Fruit fly (Drosophila melanogaster): ENCODE measurements around the gene Naa30A.

Naa30A gene

dm6 chrX:1370104-1370802 is 28.3 kb downstream of the Naa30A start, which contains the start of gene ssx (continued):
- TF ChIP-seq CG4404 (GFP tag; IDR thresholded peaks at IDR 0.05) (0 out of 2 replicates have a peak, but pooled peaks have one; percentile 13), Lim3 (GFP tag; IDR thresholded peaks at IDR 0.05) (no peak), CG12299 (tag; optimal IDR thresholded peaks at IDR 0.05) (no peak), lbe (GFP tag; optimal IDR thresholded peaks at IDR 0.05) (peak; percentile 9), NC2β (GFP tag; optimal IDR thresholded peaks at IDR 0.05) (peak; percentile 6), CG3281 (GFP tag; optimal IDR thresholded peaks at IDR 0.05) (no peak), lov (optimal IDR thresholded peaks at IDR 0.05) (no peak), lov (GFP tag; IDR thresholded peaks at IDR 0.05) (no peak), Bteb2 (GFP tag; optimal IDR thresholded peaks at IDR 0.05) (peak; percentile 22), nmo (GFP tag; optimal IDR thresholded peaks at IDR 0.05) (peak; percentile 19), CG31224 (GFP tag; IDR thresholded peaks at IDR 0.05) (no peak), CG11695 (GFP tag; IDR thresholded peaks at IDR 0.05) (0 out of 3 replicates have a peak, but pooled peaks have one; percentile 32), nau (GFP tag; optimal IDR thresholded peaks at IDR 0.05) (no peak), bbx (GFP tag; IDR thresholded peaks at IDR 0.05; ENCODE audit: partially characterized antibody) (peak; percentile 79), Vsx1 (GFP tag; optimal IDR thresholded peaks at IDR 0.05) (no peak), CG1647 (GFP tag; optimal IDR thresholded peaks at IDR 0.05) (peak; percentile 13), gcm2 (GFP tag; optimal IDR thresholded peaks at IDR 0.05) (no peak), bcd (GFP tag; optimal IDR thresholded peaks at IDR 0.05) (peak; percentile 22), CG10431 (GFP tag; optimal IDR thresholded peaks at IDR 0.05) (no peak), Trl (optimal IDR thresholded peaks at IDR 0.05) (no peak), Trl (GFP tag; optimal IDR thresholded peaks at IDR 0.05) (peak; percentile 13), grn (GFP tag; optimal IDR thresholded peaks at IDR 0.05) (peak; percentile 62), CG31388 (GFP tag; optimal IDR thresholded peaks at IDR 0.05) (no peak), gce (GFP tag; IDR thresholded peaks at IDR 0.05) (no peak), ERR (GFP tag; optimal IDR thresholded peaks at IDR 0.05) (no peak), Mes4 (GFP tag; optimal IDR thresholded peaks at IDR 0.05) (peak; percentile 53), CG3163 (GFP tag; optimal IDR thresholded peaks at IDR 0.05) (no peak), pnt (GFP tag; optimal IDR thresholded peaks at IDR 0.05) (peak; percentile 32), ewg (GFP tag; optimal IDR thresholded peaks at IDR 0.05) (peak; percentile 35), E2f1 (GFP tag; IDR thresholded peaks at IDR 0.05) (peak; percentile 47; the same call in 1 of the 2 replicates), Hand (GFP tag; optimal IDR thresholded peaks at IDR 0.05) (no peak), Asciz (GFP tag; optimal IDR thresholded peaks at IDR 0.05) (no peak), Deaf1 (tag; optimal IDR thresholded peaks at IDR 0.05) (no peak), ac (GFP tag; optimal IDR thresholded peaks at IDR 0.05) (no peak), Hr78 (GFP tag; optimal IDR thresholded peaks at IDR 0.05) (no peak), CG11456 (GFP tag; IDR thresholded peaks at IDR 0.05) (no peak; the same call in 2 of the 3 replicates), zfh1 (GFP tag; IDR thresholded peaks at IDR 0.05) (peak; percentile 58; the same call in 2 of the 3 replicates), trem (tag; optimal IDR thresholded peaks at IDR 0.05) (peak; percentile 50), CG17359 (tag; optimal IDR thresholded peaks at IDR 0.05) (peak; percentile 45), D19B (GFP tag; optimal IDR thresholded peaks at IDR 0.05) (no peak), CG16813 (GFP tag; IDR thresholded peaks at IDR 0.05; ENCODE audit: partially characterized antibody) (peak; percentile 85), zfh2 (GFP tag; optimal IDR thresholded peaks at IDR 0.05) (peak; percentile 38), Atf6 (GFP tag; IDR thresholded peaks at IDR 0.05) (peak; percentile 42; the same call in 1 of the 2 replicates), Med (GFP tag) (peak; percentile 91), usp (GFP tag; optimal IDR thresholded peaks at IDR 0.05) (no peak), CG9797 (GFP tag; optimal IDR thresholded peaks at IDR 0.05) (peak; percentile 30), Sox100B (GFP tag; optimal IDR thresholded peaks at IDR 0.05) (no peak), Gsc (GFP tag; IDR thresholded peaks at IDR 0.05) (no peak), Rx (GFP tag; IDR thresholded peaks at IDR 0.05) (peak; percentile 44; the same call in 1 of the 2 replicates), hkb (optimal IDR thresholded peaks at IDR 0.05) (no peak), hkb (GFP tag; IDR thresholded peaks at IDR 0.05) (peak; percentile 63)

All from whole organism, embryonic.